Fruit fly (Drosophila melanogaster) Kc167 (cell line): ENCODE results near the gene CG4709.

Experiments used
- Myc ChIP-seq: fragments of >200 bp; optimal IDR thresholded peaks from 2 replicates; lab custom pipeline; 2017; ENCODE audit warnings: missing external identifiers
- Sin3A ChIP-seq: fragments of >200 bp; optimal IDR thresholded peaks from 2 replicates; lab custom pipeline; 2018; ENCODE audit warnings: missing external identifiers
- h ChIP-seq: fragments of >200 bp; optimal IDR thresholded peaks from 3 replicates; lab custom pipeline; 2018; ENCODE audit warnings: missing external identifiers
- insv ChIP-seq: fragments of >200 bp; optimal IDR thresholded peaks from 3 replicates; lab custom pipeline; 2018; ENCODE audit warnings: missing external identifiers
- psq ChIP-seq: fragments of >200 bp; optimal IDR thresholded peaks from 2 replicates; lab custom pipeline; 2017; ENCODE audit warnings: missing external identifiers
- ttk ChIP-seq: sonication (Bioruptor generic); optimal IDR thresholded peaks from 2 replicates; lab custom pipeline; 2017; ENCODE audit warnings: missing external identifiers

CG4709 gene

dm6 chr2L:9982516-9982915 is 28.4 kb downstream of the CG4709 start:
- no peak for TF ChIP-seq Myc
- no peak for TF ChIP-seq h (lab: Kevin White, UChicago)
- TF ChIP-seq ttk (lab: Kevin White, UChicago): no peak

dm6 chr2L:9984078-9984772 is 30.1 kb downstream of the CG4709 start, which contains the start of gene bib:
TSS of gene bib (plus strand) at chr2L:9984645.
- no peak for TF ChIP-seq Sin3A (lab: Kevin White, UChicago)
- no peak for TF ChIP-seq Myc
- no peak for TF ChIP-seq insv (lab: Kevin White, UChicago)
- TF ChIP-seq h (lab: Kevin White, UChicago): no peak
- TF ChIP-seq psq (lab: Kevin White, UChicago): no peak
- TF ChIP-seq ttk (lab: Kevin White, UChicago): no peak

- TF ChIP-seq Myc: no peak
- no peak for TF ChIP-seq insv (lab: Kevin White, UChicago)
- no peak for TF ChIP-seq Sin3A (lab: Kevin White, UChicago)
- no peak for TF ChIP-seq h (lab: Kevin White, UChicago)
- no peak for TF ChIP-seq ttk (lab: Kevin White, UChicago)
- TF ChIP-seq psq (lab: Kevin White, UChicago): no peak
Observed at dm6 chr2L:9986402-9987350, 32.6 kb downstream of the CG4709 start.

- TF ChIP-seq ttk (lab: Kevin White, UChicago) (no peak), psq (lab: Kevin White, UChicago) (no peak), h (lab: Kevin White, UChicago) (no peak), insv (lab: Kevin White, UChicago) (no peak), Myc (no peak), Sin3A (lab: Kevin White, UChicago) (no peak)
Observed at dm6 chr2L:9988201-9988990, 34.3 kb downstream of the CG4709 start.

- no peak for TF ChIP-seq Myc
- TF ChIP-seq Sin3A (lab: Kevin White, UChicago): no peak
Observed at dm6 chr2L:9989275-9989674, 35.1 kb downstream of the CG4709 start.

- TF ChIP-seq h (lab: Kevin White, UChicago): no peak
- no peak for TF ChIP-seq ttk (lab: Kevin White, UChicago)
- TF ChIP-seq psq (lab: Kevin White, UChicago): no peak
- TF ChIP-seq Myc: no peak
- TF ChIP-seq insv (lab: Kevin White, UChicago): no peak
- no peak for TF ChIP-seq Sin3A (lab: Kevin White, UChicago)
Observed at dm6 chr2L:9989846-9990506, 35.9 kb downstream of the CG4709 start.

dm6 chr2L:9994382-9994781 is 40.3 kb downstream of the CG4709 start:
- TF ChIP-seq insv (lab: Kevin White, UChicago): no peak
- no peak for TF ChIP-seq psq (lab: Kevin White, UChicago)
- no peak for TF ChIP-seq h (lab: Kevin White, UChicago)
- TF ChIP-seq Myc: no peak
- no peak for TF ChIP-seq ttk (lab: Kevin White, UChicago)
- TF ChIP-seq Sin3A (lab: Kevin White, UChicago): no peak

- no peak for TF ChIP-seq Myc
- TF ChIP-seq ttk (lab: Kevin White, UChicago): no peak
- TF ChIP-seq insv (lab: Kevin White, UChicago): no peak
- TF ChIP-seq psq (lab: Kevin White, UChicago): no peak
Observed at dm6 chr2L:9996553-9996952, 42.4 kb downstream of the CG4709 start.

dm6 chr2L:10002408-10003358 is 48.6 kb downstream of the CG4709 start, which contains the start of the genes CG31875 and SoYb:
TSS of gene CG31875 (minus strand) at chr2L:10002736.
TSS of gene SoYb (minus strand) at chr2L:10002736.
- no peak for TF ChIP-seq psq (lab: Kevin White, UChicago)

dm6 chr2L:10003593-10003992 is 49.5 kb downstream of the CG4709 start, which contains the start of gene Ndf:
TSS of gene Ndf (plus strand) at chr2L:10003832.
- no peak for TF ChIP-seq h (lab: Kevin White, UChicago)
- no peak for TF ChIP-seq Sin3A (lab: Kevin White, UChicago)
- no peak for TF ChIP-seq insv (lab: Kevin White, UChicago)
- no peak for TF ChIP-seq psq (lab: Kevin White, UChicago)
- TF ChIP-seq Myc: no peak
- TF ChIP-seq ttk (lab: Kevin White, UChicago): no peak
